Worm (Caenorhabditis elegans): ENCODE results near the gene F53F4.4.

ce11 chrV:13556297-13556696 is 36.9 kb upstream of the F53F4.4 start, which contains the start of gene C56A3.6:
- TF ChIP-seq pax-3 (tag; optimal IDR thresholded peaks at IDR 0.05) (no peak), lin-13 (GFP tag; optimal IDR thresholded peaks at IDR 0.05) (no peak), aha-1 (tag; optimal IDR thresholded peaks at IDR 0.05) (no peak), egl-27 (tag; optimal IDR thresholded peaks at IDR 0.05) (no peak), ama-1 (optimal IDR thresholded peaks at IDR 0.05) (no peak), nhr-12 (tag; optimal IDR thresholded peaks at IDR 0.05) (no peak), unc-86 (tag; optimal IDR thresholded peaks at IDR 0.05) (no peak), mdl-1 (tag; optimal IDR thresholded peaks at IDR 0.05) (no peak), ceh-8 (GFP tag; optimal IDR thresholded peaks at IDR 0.05) (no peak), ztf-4 (tag; optimal IDR thresholded peaks at IDR 0.05) (no peak), rnt-1 (tag; optimal IDR thresholded peaks at IDR 0.05) (no peak), mef-2 (tag; optimal IDR thresholded peaks at IDR 0.05) (no peak)
